Fruit fly (Drosophila melanogaster): ENCODE data around the gene SK.

dm6 chrX:5293141-5293540 lies 46.9 kb upstream of the SK start:
- TF ChIP-seq Sin3A (optimal IDR thresholded peaks at IDR 0.05): no peak
- no peak for TF ChIP-seq insv (optimal IDR thresholded peaks at IDR 0.05)
- TF ChIP-seq ttk (optimal IDR thresholded peaks at IDR 0.05): no peak
- no peak for TF ChIP-seq h (optimal IDR thresholded peaks at IDR 0.05)
- no peak for TF ChIP-seq psq (optimal IDR thresholded peaks at IDR 0.05)
